Fruit fly (Drosophila melanogaster) whole organism, embryonic: Measurements from ENCODE around the gene CG1231.
A peak's percentile ranks its signal among the peaks of the same experiment; 100 is the strongest.

ENCODE experiments used
- CG11695 ChIP-seq: fragments of 200-800 bp; sonication (Bioruptor generic); IDR thresholded peaks from 3 replicates; pipeline ENCODE4 v1.3.6; 2022; ENCODE audit warnings: missing biosample characterization, missing genetic modification characterization
- CG12071 ChIP-seq: fragments of 200-800 bp; sonication (Bioruptor generic); optimal IDR thresholded peaks from 3 replicates; lab custom pipeline; 2018; ENCODE audit warnings: missing biosample characterization, mild to moderate bottlenecking, missing genetic modification characterization
- CG13424 ChIP-seq: fragments of 200-800 bp; sonication (Bioruptor generic); optimal IDR thresholded peaks from 2 replicates; lab custom pipeline; 2019; ENCODE audit warnings: missing biosample characterization, mild to moderate bottlenecking, missing genetic modification characterization, moderate library complexity
- CG14710 ChIP-seq: fragments of 200-800 bp; sonication (Bioruptor generic); optimal IDR thresholded peaks from 3 replicates; lab custom pipeline; 2019; ENCODE audit warnings: missing biosample characterization, mild to moderate bottlenecking, missing genetic modification characterization, moderate library complexity
- CG16813 ChIP-seq: fragments of 200-800 bp; sonication (Bioruptor generic); IDR thresholded peaks from 3 replicates; pipeline ENCODE4 v1.3.6; 2022; ENCODE audit warnings: missing biosample characterization, missing genetic modification characterization; ENCODE audit not compliant: partially characterized antibody
- CG31224 ChIP-seq: fragments of 200-800 bp; sonication (Bioruptor generic); IDR thresholded peaks from 2 replicates; pipeline ENCODE4 v1.3.6; 2022; ENCODE audit warnings: missing biosample characterization, missing genetic modification characterization
- CG3726 ChIP-seq: fragments of 200-800 bp; sonication (Bioruptor generic); IDR thresholded peaks from 3 replicates; pipeline ENCODE4, ENCODE4 v1.3.6; 2022; ENCODE audit warnings: missing biosample characterization, missing genetic modification characterization
- CG3847 ChIP-seq: fragments of 200-800 bp; sonication (Bioruptor generic); IDR thresholded peaks from 2 replicates; pipeline ENCODE4 v1.3.6; 2022; ENCODE audit warnings: missing biosample characterization, missing genetic modification characterization
- CG3995 ChIP-seq: fragments of 200-800 bp; sonication (Bioruptor generic); optimal IDR thresholded peaks from 3 replicates; lab custom pipeline; 2016; ENCODE audit warnings: missing biosample characterization, missing genetic modification characterization
- CG4360 ChIP-seq: fragments of 200-800 bp; sonication (Bioruptor generic); IDR thresholded peaks from 2 replicates; pipeline ENCODE4 v1.3.6; 2022; ENCODE audit warnings: missing biosample characterization, missing genetic modification characterization
- CG6654 ChIP-seq: fragments of 200-800 bp; sonication (Bioruptor generic); optimal IDR thresholded peaks from 2 replicates; lab custom pipeline; 2017; ENCODE audit warnings: missing biosample characterization, mild to moderate bottlenecking, missing genetic modification characterization
- CG6683 ChIP-seq: fragments of 200-800 bp; sonication (Bioruptor generic); optimal IDR thresholded peaks from 2 replicates; lab custom pipeline; 2017; ENCODE audit warnings: missing biosample characterization, mild to moderate bottlenecking, missing genetic modification characterization, missing genetic modification reagents
- CG6689 ChIP-seq: fragments of 200-800 bp; sonication (Bioruptor generic); IDR thresholded peaks from 2 replicates; pipeline ENCODE4 v1.3.6; 2022; ENCODE audit warnings: missing biosample characterization, missing genetic modification characterization
- CG7271 ChIP-seq: fragments of 200-800 bp; sonication (Bioruptor generic); optimal IDR thresholded peaks from 2 replicates; lab custom pipeline; 2018; ENCODE audit warnings: missing biosample characterization, mild to moderate bottlenecking, missing genetic modification characterization, moderate library complexity
- CG7357 ChIP-seq: fragments of 200-800 bp; sonication (Bioruptor generic); IDR thresholded peaks from 3 replicates; pipeline ENCODE4 v1.3.6; 2022; ENCODE audit warnings: missing biosample characterization, missing genetic modification characterization
- CG7372 ChIP-seq: fragments of 200-800 bp; sonication (Bioruptor generic); IDR thresholded peaks from 2 replicates; pipeline ENCODE4 v1.3.6; 2022; ENCODE audit warnings: missing biosample characterization, missing genetic modification characterization
- CG7928 ChIP-seq: fragments of 200-800 bp; sonication (Bioruptor generic); optimal IDR thresholded peaks from 2 replicates; lab custom pipeline; 2017; ENCODE audit warnings: missing biosample characterization, mild to moderate bottlenecking, missing genetic modification characterization
- CG7987 ChIP-seq: fragments of 200-800 bp; sonication (Bioruptor generic); optimal IDR thresholded peaks from 2 replicates; lab custom pipeline; 2018; ENCODE audit warnings: missing biosample characterization, mild to moderate bottlenecking, missing genetic modification characterization, moderate library complexity
- CG8281 ChIP-seq: fragments of 200-800 bp; sonication (Bioruptor generic); optimal IDR thresholded peaks from 2 replicates; lab custom pipeline; 2018; ENCODE audit warnings: missing biosample characterization, mild to moderate bottlenecking, missing genetic modification characterization, moderate library complexity
- CG8924 ChIP-seq: fragments of 200-800 bp; optimal IDR thresholded peaks from 3 replicates; lab custom pipeline; 2019; ENCODE audit warnings: missing biosample characterization, mild to moderate bottlenecking, missing genetic modification characterization, moderate library complexity
- Deaf1 ChIP-seq: fragments of 200-800 bp; optimal IDR thresholded peaks from 3 replicates; lab custom pipeline; 2019; ENCODE audit warnings: missing biosample characterization, mild to moderate bottlenecking, missing genetic modification characterization, moderate library complexity
- Dll ChIP-seq: fragments of 200-800 bp; sonication (Bioruptor generic); IDR thresholded peaks from 4 replicates; pipeline ENCODE4 v1.3.6; 2022; ENCODE audit warnings: missing biosample characterization, missing genetic modification characterization; ENCODE audit not compliant: partially characterized antibody
- E2f1 ChIP-seq: fragments of 200-800 bp; sonication (Bioruptor generic); IDR thresholded peaks from 2 replicates; pipeline ENCODE4 v1.3.6; 2022; ENCODE audit warnings: missing biosample characterization, missing genetic modification characterization
- Fer2 ChIP-seq: fragments of 200-800 bp; sonication (Bioruptor generic); optimal IDR thresholded peaks from 2 replicates; lab custom pipeline; 2018; ENCODE audit warnings: missing biosample characterization, mild to moderate bottlenecking, missing genetic modification characterization, moderate library complexity
- HmgD ChIP-seq: fragments of 200-800 bp; sonication (Bioruptor generic); optimal IDR thresholded peaks from 3 replicates; lab custom pipeline; 2016; ENCODE audit warnings: missing biosample characterization, missing genetic modification characterization
- Max ChIP-seq: fragments of 200-800 bp; sonication (Bioruptor generic); optimal IDR thresholded peaks from 2 replicates; lab custom pipeline; 2016; ENCODE audit warnings: missing biosample characterization, mild to moderate bottlenecking, missing genetic modification characterization
- NfI ChIP-seq: fragments of 200-800 bp; sonication (Bioruptor generic); optimal IDR thresholded peaks from 3 replicates; lab custom pipeline; 2018; ENCODE audit warnings: missing biosample characterization, mild to moderate bottlenecking, missing genetic modification characterization, moderate library complexity
- Oli ChIP-seq: fragments of 200-800 bp; sonication (Bioruptor generic); optimal IDR thresholded peaks from 2 replicates; lab custom pipeline; 2018; ENCODE audit warnings: missing biosample characterization, mild to moderate bottlenecking, missing genetic modification characterization, moderate library complexity
- Xbp1 ChIP-seq: fragments of 200-800 bp; sonication (Bioruptor generic); optimal IDR thresholded peaks from 3 replicates; lab custom pipeline; 2016; ENCODE audit warnings: missing biosample characterization, mild to moderate bottlenecking, missing genetic modification characterization
- ara ChIP-seq: fragments of 200-800 bp; sonication (Bioruptor generic); IDR thresholded peaks from 2 replicates; pipeline ENCODE4 v1.3.6; 2022; ENCODE audit warnings: missing biosample characterization, missing genetic modification characterization
- dpn ChIP-seq, 2 experiments: fragments of 200-800 bp; sonication (Bioruptor generic); optimal IDR thresholded peaks; 3 replicates each; lab custom pipeline; 2016; ENCODE audit warnings: missing biosample characterization in 2 of 2, missing genetic modification characterization in 2 of 2
- emc ChIP-seq: fragments of 200-800 bp; sonication (Bioruptor generic); optimal IDR thresholded peaks from 2 replicates; lab custom pipeline; 2016; ENCODE audit warnings: missing biosample characterization, missing genetic modification characterization
- fd3F ChIP-seq: fragments of 200-800 bp; sonication (Bioruptor generic); optimal IDR thresholded peaks from 2 replicates; lab custom pipeline; 2018; ENCODE audit warnings: missing biosample characterization, mild to moderate bottlenecking, missing genetic modification characterization, moderate library complexity
- fd96Cb ChIP-seq: fragments of 200-800 bp; sonication (Bioruptor generic); optimal IDR thresholded peaks from 2 replicates; lab custom pipeline; 2018; ENCODE audit warnings: missing biosample characterization, mild to moderate bottlenecking, missing genetic modification characterization, moderate library complexity
- h ChIP-seq: fragments of >200 bp; optimal IDR thresholded peaks from 2 replicates; lab custom pipeline; 2017
- hkb ChIP-seq, 2 experiments: fragments of 200-800 bp in 1 of 2; fragments of >200 bp in 1 of 2; sonication (Bioruptor generic) in 1 of 2; IDR thresholded peaks in 1 of 2; optimal IDR thresholded peaks in 1 of 2; 2 replicates each; pipeline versions ENCODE4 v1.3.6 to Lab custom; 2017 to 2022; ENCODE audit warnings: missing biosample characterization in 1 of 2, missing genetic modification characterization in 1 of 2
- lola ChIP-seq, 3 experiments: fragments of >200 bp in 2 of 3; fragments of 200-800 bp in 1 of 3; sonication (Bioruptor generic) in 1 of 3; optimal IDR thresholded peaks; 2 replicates each; lab custom pipeline; 2017 to 2019; ENCODE audit warnings: missing biosample characterization in 3 of 3, missing genetic modification characterization in 3 of 3, mild to moderate bottlenecking in 1 of 3, moderate library complexity in 1 of 3
- nau ChIP-seq: fragments of 200-800 bp; sonication (Bioruptor generic); optimal IDR thresholded peaks from 3 replicates; lab custom pipeline; 2017; ENCODE audit warnings: missing biosample characterization, mild to moderate bottlenecking, missing genetic modification characterization, missing genetic modification reagents
- nmo ChIP-seq: fragments of 200-800 bp; sonication (Bioruptor generic); optimal IDR thresholded peaks from 2 replicates; lab custom pipeline; 2018; ENCODE audit warnings: missing biosample characterization, mild to moderate bottlenecking, missing genetic modification characterization, moderate library complexity
- peb ChIP-seq: fragments of 200-800 bp; sonication (Bioruptor generic); IDR thresholded peaks from 2 replicates; pipeline ENCODE4 v1.3.6; 2022; ENCODE audit warnings: missing biosample characterization, missing genetic modification characterization
- pho ChIP-seq: fragments of 200-800 bp; sonication (Bioruptor generic); optimal IDR thresholded peaks from 2 replicates; lab custom pipeline; 2016; ENCODE audit warnings: missing biosample characterization, missing genetic modification characterization
- pita ChIP-seq: fragments of 200-800 bp; sonication (Bioruptor generic); optimal IDR thresholded peaks from 2 replicates; lab custom pipeline; 2017; ENCODE audit warnings: missing biosample characterization, mild to moderate bottlenecking, missing genetic modification characterization
- pzg ChIP-seq: fragments of 200-800 bp; sonication (Bioruptor generic); optimal IDR thresholded peaks from 3 replicates; lab custom pipeline; 2018; ENCODE audit warnings: missing biosample characterization, mild to moderate bottlenecking, missing genetic modification characterization, moderate library complexity
- row ChIP-seq: fragments of 200-800 bp; sonication (Bioruptor generic); IDR thresholded peaks from 3 replicates; pipeline ENCODE4 v1.3.6; 2022; ENCODE audit warnings: missing biosample characterization, missing genetic modification characterization
- sd ChIP-seq: fragments of 200-800 bp; sonication (Bioruptor generic); optimal IDR thresholded peaks from 3 replicates; lab custom pipeline; 2018; ENCODE audit warnings: missing biosample characterization, mild to moderate bottlenecking, missing genetic modification characterization, moderate library complexity
- sob ChIP-seq: fragments of 200-800 bp; sonication (Bioruptor generic); IDR thresholded peaks from 2 replicates; pipeline ENCODE4 v1.3.6; 2022; ENCODE audit warnings: missing biosample characterization, missing genetic modification characterization
- wek ChIP-seq: fragments of 200-800 bp; sonication (Bioruptor generic); optimal IDR thresholded peaks from 3 replicates; lab custom pipeline; 2018; ENCODE audit warnings: missing biosample characterization, mild to moderate bottlenecking, missing genetic modification characterization, moderate library complexity

The CG1231 gene

dm6 chr3L:377222-378071 lies 21.2 kb downstream of the CG1231 start (continued):
- peak; percentile 92 for TF ChIP-seq CG6683 (GFP tag; lab: Kevin White, UChicago)
- TF ChIP-seq CG7987 (GFP tag; lab: Kevin White, UChicago) = peak; percentile 68
- TF ChIP-seq hkb (optimal IDR thresholded peaks at IDR 0.05; lab: Kevin White, UChicago) = no peak
- peak; percentile 90 for TF ChIP-seq hkb (GFP tag; IDR thresholded peaks at IDR 0.05; lab: Robert Waterston, UW)
- peak; percentile 94 for TF ChIP-seq Oli (tag; lab: Kevin White, UChicago)
- TF ChIP-seq nau (GFP tag; lab: Kevin White, UChicago) = peak; percentile 85
- TF ChIP-seq E2f1 (GFP tag; lab: Robert Waterston, UW) = peak; percentile 56; the same call in 1 of the 2 replicates
- TF ChIP-seq CG12071 (GFP tag; lab: Kevin White, UChicago) = peak; percentile 44
- no peak for TF ChIP-seq pzg (GFP tag; lab: Kevin White, UChicago)
- peak; percentile 73 for TF ChIP-seq CG8281
- peak; percentile 94 for TF ChIP-seq CG14710
- TF ChIP-seq HmgD (GFP tag; lab: Kevin White, UChicago) = no peak
- peak; percentile 81 for TF ChIP-seq CG6654 (GFP tag; lab: Kevin White, UChicago)
- TF ChIP-seq Dll (GFP tag; lab: Robert Waterston, UW) = no peak
- TF ChIP-seq CG7372 = peak; percentile 70
- TF ChIP-seq NfI = peak; percentile 91
- peak; percentile 34 for TF ChIP-seq wek (GFP tag; lab: Kevin White, UChicago)
- TF ChIP-seq CG7271 = peak; percentile 40
- peak; percentile 96 for TF ChIP-seq CG13424
- TF ChIP-seq h (lab: Kevin White, UChicago) = no peak
- TF ChIP-seq CG7928 (GFP tag; lab: Kevin White, UChicago) = peak; percentile 64
- TF ChIP-seq CG11695 = peak; percentile 92
- peak; percentile 91 for TF ChIP-seq CG4360 (GFP tag; lab: Robert Waterston, UW)
- peak; percentile 69 for TF ChIP-seq Deaf1 (tag; lab: Kevin White, UChicago)
- peak; percentile 87 for TF ChIP-seq CG6689 (GFP tag; lab: Robert Waterston, UW)
- peak; percentile 95 for TF ChIP-seq CG8924 (tag; lab: Kevin White, UChicago)
- TF ChIP-seq sd = no peak
- peak; percentile 74 for TF ChIP-seq Max (GFP tag; lab: Kevin White, UChicago)
- peak; percentile 66 for TF ChIP-seq ara
- peak; percentile 63; the same call in 2 of the 3 replicates for TF ChIP-seq CG3726 (GFP tag; lab: Robert Waterston, UW)
- peak; percentile 82 for TF ChIP-seq Xbp1 (GFP tag; lab: Kevin White, UChicago)
- TF ChIP-seq sob = peak; percentile 74
- peak; percentile 42 for TF ChIP-seq CG3995
- TF ChIP-seq nmo = peak; percentile 89
- TF ChIP-seq CG16813 (GFP tag; lab: Robert Waterston, UW) = no peak
- TF ChIP-seq lola (GFP tag; optimal IDR thresholded peaks at IDR 0.05; lab: Kevin White, UChicago) = peak in 1 of 3 experiments; percentile 95
- peak; percentile 45 for TF ChIP-seq CG31224 (GFP tag; lab: Robert Waterston, UW)
- peak; percentile 73; the same call in 2 of the 3 replicates for TF ChIP-seq row (GFP tag; lab: Robert Waterston, UW)
- peak; percentile 88 for TF ChIP-seq fd3F (GFP tag; lab: Kevin White, UChicago)
- peak in 1 of 2 experiments; percentile 70 for TF ChIP-seq dpn (GFP tag; optimal IDR thresholded peaks at IDR 0.05; lab: Kevin White, UChicago)
- peak; percentile 67 for TF ChIP-seq CG3847 (GFP tag; lab: Robert Waterston, UW)
- TF ChIP-seq fd96Cb (tag; lab: Kevin White, UChicago) = peak; percentile 92
- TF ChIP-seq emc (GFP tag; lab: Kevin White, UChicago) = no peak
- peak; percentile 75 for TF ChIP-seq CG7357 (GFP tag; lab: Robert Waterston, UW)
- TF ChIP-seq peb (GFP tag; lab: Robert Waterston, UW) = peak; percentile 40; the same call in 1 of the 2 replicates
- TF ChIP-seq Fer2 (tag; lab: Kevin White, UChicago) = peak; percentile 89
- TF ChIP-seq pita (GFP tag; lab: Kevin White, UChicago) = no peak
- TF ChIP-seq pho (GFP tag; lab: Kevin White, UChicago) = no peak
